Worm (Caenorhabditis elegans) whole organism, late embryonic: ENCODE results near the gene ril-1.

Experiments
- C38D4.7 ChIP-seq: fragments of 200-800 bp; sonication (Bioruptor generic); optimal IDR thresholded peaks from 2 replicates; lab custom pipeline; 2018; ENCODE audit warnings: mild to moderate bottlenecking, missing genetic modification characterization, moderate library complexity, missing compliant biosample characterization
- ceh-34 ChIP-seq: sonication (generic microtip); optimal IDR thresholded peaks from 2 replicates; lab custom pipeline; 2016; ENCODE audit warnings: mild to moderate bottlenecking, missing genetic modification characterization, missing compliant biosample characterization
- dmd-4 ChIP-seq: sonication (generic microtip); optimal IDR thresholded peaks from 2 replicates; lab custom pipeline; 2016; ENCODE audit warnings: borderline replicate concordance, missing genetic modification characterization, missing compliant biosample characterization
- unc-3 ChIP-seq, 2 experiments: fragments of 200-800 bp in 1 of 2; sonication (Bioruptor generic) in 1 of 2; sonication (generic microtip) in 1 of 2; conservative IDR thresholded peaks in 1 of 2; optimal IDR thresholded peaks in 1 of 2; 2 replicates each; pipeline versions ENCODE4 v1.3.6 to Lab custom; 2016 to 2022; ENCODE audit warnings: missing compliant biosample characterization in 2 of 2, missing genetic modification characterization in 2 of 2, missing genetic modification reagents in 1 of 2
- zip-5 ChIP-seq: sonication (generic microtip); optimal IDR thresholded peaks from 2 replicates; lab custom pipeline; 2016; ENCODE audit warnings: missing genetic modification characterization, missing compliant biosample characterization
- ztf-16 ChIP-seq: sonication (generic microtip); optimal IDR thresholded peaks from 2 replicates; lab custom pipeline; 2017; ENCODE audit warnings: missing genetic modification characterization, missing compliant biosample characterization

ce11 chrV:14505745-14506214, 18.1 kb downstream of the ril-1 start:
- TF ChIP-seq unc-3 (GFP tag; conservative IDR thresholded peaks at IDR 0.05; lab: Robert Waterston, UW), result no peak
- TF ChIP-seq unc-3 (tag; optimal IDR thresholded peaks at IDR 0.05; lab: Kevin White, UChicago), result no peak
- no peak for TF ChIP-seq zip-5 (tag; lab: Kevin White, UChicago)
- TF ChIP-seq C38D4.7 (GFP tag; lab: Kevin White, UChicago), result no peak
- TF ChIP-seq dmd-4 (tag; lab: Kevin White, UChicago), result no peak
- no peak for TF ChIP-seq ztf-16 (tag; lab: Kevin White, UChicago)
- TF ChIP-seq ceh-34 (tag; lab: Kevin White, UChicago), result no peak
